Worm (Caenorhabditis elegans): ENCODE results near the gene sun-1.

Gene sun-1

DNA sequence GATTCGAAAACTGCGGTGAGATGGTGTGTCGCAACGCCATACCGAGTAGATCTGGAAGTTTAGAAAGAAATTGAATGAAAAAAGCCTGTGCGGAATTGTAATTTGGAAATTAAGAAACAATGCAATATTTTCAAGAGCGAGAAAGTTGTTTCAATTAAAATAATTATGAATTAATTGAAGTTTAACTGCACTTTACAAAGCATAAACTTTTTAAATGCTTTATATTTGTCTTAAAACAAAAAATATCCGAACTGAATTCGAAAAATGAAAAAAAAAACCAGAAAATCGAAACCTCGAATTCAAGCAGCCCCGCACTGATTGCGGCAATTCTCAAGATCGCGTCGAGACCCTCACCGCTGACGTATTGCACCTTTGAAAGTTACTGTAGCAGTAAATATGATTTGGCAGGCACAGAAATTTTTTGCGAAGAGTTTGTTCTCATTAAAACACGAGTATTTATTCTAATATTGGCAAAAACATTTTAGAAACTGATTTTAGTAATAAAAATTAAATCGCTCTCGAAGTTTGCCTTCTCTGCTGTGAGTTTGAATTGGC is at the start of gene sun-1:
TSS of gene sun-1 (minus strand) at position 51 of the 555 bp plus-strand sequence.
- TF ChIP-seq ceh-48 (tag; optimal IDR thresholded peaks at IDR 0.05) (no peak), pha-4 (tag; optimal IDR thresholded peaks at IDR 0.05) (no peak), tbx-7 (tag; optimal IDR thresholded peaks at IDR 0.05) (no peak), npax-4 (tag; optimal IDR thresholded peaks at IDR 0.05) (no peak), pqm-1 (tag; optimal IDR thresholded peaks at IDR 0.05) (no peak), rnt-1 (tag; optimal IDR thresholded peaks at IDR 0.05) (no peak)

DNA sequence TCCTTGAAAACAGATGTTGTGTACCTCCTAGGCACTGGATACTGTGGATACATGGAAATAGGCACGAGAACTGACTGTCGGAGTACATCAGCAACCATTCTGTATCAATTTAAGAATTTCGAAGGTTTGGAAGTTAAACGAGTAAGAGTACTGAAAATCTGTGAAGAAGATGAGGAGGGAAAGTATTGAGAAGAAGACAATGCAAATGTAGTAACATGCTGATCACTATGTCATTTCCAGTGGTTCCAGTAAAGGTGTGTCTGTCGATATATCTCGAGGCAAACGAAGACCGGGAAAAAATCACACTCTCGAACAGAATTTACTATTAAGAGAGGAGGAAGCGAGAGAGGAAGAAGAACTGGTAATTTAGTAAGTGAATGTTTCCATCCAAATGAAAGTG is 43.2 kb upstream of the sun-1 start, which contains the start of gene dmd-10:
TSS of gene dmd-10 (minus strand) at position 101 of the 400 bp plus-strand sequence.
- TF ChIP-seq pros-1 (tag; optimal IDR thresholded peaks at IDR 0.05) (no peak), zip-5 (tag; optimal IDR thresholded peaks at IDR 0.05) (no peak), ceh-45 (GFP tag; IDR thresholded peaks at IDR 0.05) (no peak), pha-4 (tag; optimal IDR thresholded peaks at IDR 0.05) (no peak)

DNA sequence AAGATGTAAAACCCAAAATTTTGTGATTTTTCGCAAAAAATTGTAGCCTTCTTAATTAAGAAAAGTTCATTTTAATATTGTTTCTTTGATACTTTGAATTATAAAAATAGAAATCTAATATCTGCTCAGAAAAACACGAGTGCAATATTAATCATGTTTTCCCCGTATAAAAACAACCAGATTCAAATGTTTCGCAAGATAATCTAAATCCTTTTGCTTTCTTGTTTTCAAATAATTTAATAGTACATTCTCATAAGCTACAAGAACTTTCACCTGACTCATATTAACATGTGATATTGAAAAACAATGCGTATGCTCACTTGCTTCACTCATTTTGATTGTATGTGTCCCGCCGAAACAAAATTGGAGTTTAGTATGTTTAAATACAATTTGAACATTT is 42.0 kb upstream of the sun-1 start:
- TF ChIP-seq fkh-6 (tag; optimal IDR thresholded peaks at IDR 0.05): no peak
- no peak for TF ChIP-seq tbx-2 (tag; optimal IDR thresholded peaks at IDR 0.05)
- TF ChIP-seq syd-9 (tag; optimal IDR thresholded peaks at IDR 0.05): no peak
- no peak for TF ChIP-seq gmeb-2 (tag; optimal IDR thresholded peaks at IDR 0.05)
- no peak for TF ChIP-seq unc-86 (tag; optimal IDR thresholded peaks at IDR 0.05)
- TF ChIP-seq pat-9 (tag; optimal IDR thresholded peaks at IDR 0.05): no peak
- TF ChIP-seq pros-1 (tag; optimal IDR thresholded peaks at IDR 0.05): no peak
- TF ChIP-seq hlh-13 (GFP tag; optimal IDR thresholded peaks at IDR 0.05): no peak

DNA sequence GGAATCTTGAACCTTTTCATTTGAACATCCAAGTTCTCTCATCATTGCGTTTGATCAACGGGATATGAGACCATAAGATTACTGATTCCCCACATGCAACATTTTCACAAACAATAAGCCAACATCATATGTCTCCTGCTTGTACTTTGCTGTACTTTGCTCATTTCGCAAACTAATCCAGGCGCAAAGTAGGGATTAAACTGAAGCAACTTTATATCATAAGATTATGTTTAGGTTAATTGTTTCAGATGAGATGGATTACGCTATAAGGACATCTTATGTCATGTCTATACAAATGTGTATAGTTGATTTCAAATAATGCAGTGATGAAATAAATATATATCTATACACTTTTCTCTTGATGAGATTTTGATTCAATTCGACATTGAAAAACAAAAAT is 36.2 kb upstream of the sun-1 start:
- TF ChIP-seq ttx-3 (tag; optimal IDR thresholded peaks at IDR 0.05) (no peak), pros-1 (tag; optimal IDR thresholded peaks at IDR 0.05) (no peak)

DNA sequence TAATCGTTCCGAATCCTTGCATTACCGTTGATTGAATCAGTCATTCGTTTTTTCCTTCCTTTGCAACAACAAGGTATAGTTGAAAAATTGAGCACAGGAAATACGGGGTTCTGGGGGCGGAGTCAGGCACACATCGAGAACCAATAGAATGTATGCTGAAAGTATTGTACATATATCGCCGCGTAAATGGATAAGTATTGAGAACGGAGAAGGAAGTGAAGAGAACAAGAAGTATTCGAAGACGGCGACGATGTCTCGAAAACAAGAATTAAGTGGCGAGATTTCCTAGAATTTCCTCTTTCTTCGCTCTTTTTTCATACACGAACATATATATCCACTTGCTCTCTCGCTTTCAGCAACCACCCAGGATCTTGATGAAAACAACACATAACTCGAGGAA is 27.7 kb upstream of the sun-1 start:
- TF ChIP-seq pag-3 (tag; optimal IDR thresholded peaks at IDR 0.05; ENCODE audit: borderline replicate concordance) (no peak), dmd-4 (tag; optimal IDR thresholded peaks at IDR 0.05; ENCODE audit: borderline replicate concordance) (no peak)

DNA sequence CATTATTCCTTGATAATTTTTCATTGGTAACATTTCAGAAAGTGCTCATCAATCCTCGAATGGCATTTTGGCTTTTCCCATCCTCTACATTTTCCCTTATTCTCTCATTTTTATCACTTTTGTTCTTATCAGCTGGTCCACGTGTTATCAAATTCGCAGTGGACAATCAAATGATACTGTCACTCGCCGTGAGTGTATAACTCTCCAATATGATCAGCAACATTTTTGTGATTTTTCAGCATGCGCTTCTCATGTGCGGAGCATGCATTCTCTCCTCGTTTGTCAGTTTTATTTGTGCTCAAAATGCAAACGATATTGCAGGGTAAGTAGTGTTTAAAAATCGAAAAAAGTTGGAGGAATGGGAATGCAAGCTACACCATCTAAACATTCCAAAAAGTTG is 19.2 kb upstream of the sun-1 start:
- peak; percentile 94 for TF ChIP-seq elt-2 (tag; optimal IDR thresholded peaks at IDR 0.05)
- no peak for TF ChIP-seq ceh-22 (tag; optimal IDR thresholded peaks at IDR 0.05)
- peak; percentile 42 for TF ChIP-seq pqm-1 (tag; optimal IDR thresholded peaks at IDR 0.05)
- TF ChIP-seq ceh-18 (tag; optimal IDR thresholded peaks at IDR 0.05): no peak
- no peak for TF ChIP-seq sdc-2 (tag; optimal IDR thresholded peaks at IDR 0.05)

DNA sequence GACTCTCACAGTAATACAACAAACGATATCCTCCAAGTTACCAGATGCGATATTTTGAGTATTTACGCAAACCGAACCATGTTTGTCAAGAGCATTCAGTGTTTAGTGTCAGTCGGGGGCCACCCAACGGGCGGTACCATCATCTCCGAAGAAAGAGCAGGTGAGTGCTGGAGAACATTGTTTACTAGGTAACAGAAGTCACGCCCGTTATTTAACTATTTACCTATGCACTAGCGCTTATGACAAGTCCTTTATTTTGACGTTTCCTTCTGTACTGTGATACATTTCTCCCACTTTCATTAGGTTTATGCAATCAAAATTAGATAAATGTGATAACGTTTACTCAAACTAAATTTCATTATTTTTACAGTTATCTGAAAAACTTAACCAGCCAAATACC is 16.2 kb upstream of the sun-1 start, which contains the start of gene F57B1.6:
TSS of gene F57B1.6 (plus strand) at position 79 of the 400 bp plus-strand sequence.
- no peak for TF ChIP-seq lin-11 (tag; optimal IDR thresholded peaks at IDR 0.05)
- TF ChIP-seq che-1 (tag; optimal IDR thresholded peaks at IDR 0.05): no peak
- TF ChIP-seq nfya-1 (tag; optimal IDR thresholded peaks at IDR 0.05): no peak
- TF ChIP-seq fkh-6 (tag; optimal IDR thresholded peaks at IDR 0.05): no peak
- TF ChIP-seq madf-2 (tag; optimal IDR thresholded peaks at IDR 0.05): no peak

DNA sequence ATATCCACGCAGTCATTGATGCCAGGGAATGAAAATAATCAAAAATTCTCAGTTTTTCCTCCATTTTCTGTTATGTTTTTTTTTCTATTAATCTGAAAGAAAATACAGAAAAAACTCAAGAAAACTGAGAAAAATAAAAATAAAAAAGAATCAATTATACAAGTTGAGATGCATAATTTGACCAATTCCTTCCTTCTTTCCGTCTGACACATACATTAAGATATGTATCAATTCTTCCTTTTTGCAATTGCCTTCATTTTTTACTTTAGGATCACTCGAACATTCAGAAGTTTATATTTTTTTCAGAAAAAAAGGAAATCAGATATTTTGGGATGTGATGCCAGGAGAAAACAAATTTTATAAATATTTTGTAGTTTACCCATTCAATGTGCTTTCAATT is 14.1 kb upstream of the sun-1 start, which contains the start of gene F57B1.5:
TSS of gene F57B1.5 (plus strand) at position 301 of the 400 bp plus-strand sequence.
- no peak for TF ChIP-seq ceh-30 (tag; optimal IDR thresholded peaks at IDR 0.05)
- TF ChIP-seq ceh-45 (GFP tag; IDR thresholded peaks at IDR 0.05): no peak
- no peak for TF ChIP-seq pax-1 (tag; optimal IDR thresholded peaks at IDR 0.05)
- no peak for TF ChIP-seq pqm-1 (tag; optimal IDR thresholded peaks at IDR 0.05)
- no peak for TF ChIP-seq lim-6 (tag; optimal IDR thresholded peaks at IDR 0.05)
- TF ChIP-seq dve-1 (tag; optimal IDR thresholded peaks at IDR 0.05): no peak
- no peak for TF ChIP-seq elt-2 (tag; optimal IDR thresholded peaks at IDR 0.05)
- TF ChIP-seq nhr-232 (tag; optimal IDR thresholded peaks at IDR 0.05): no peak
- no peak for TF ChIP-seq ceh-34 (tag; optimal IDR thresholded peaks at IDR 0.05)
- no peak for TF ChIP-seq unc-42 (tag; optimal IDR thresholded peaks at IDR 0.05)
- no peak for TF ChIP-seq odd-2 (tag; optimal IDR thresholded peaks at IDR 0.05)
- TF ChIP-seq ceh-6 (GFP tag; optimal IDR thresholded peaks at IDR 0.05): no peak
- TF ChIP-seq sox-2 (GFP tag; IDR thresholded peaks at IDR 0.05): no peak
- TF ChIP-seq nfya-1 (tag; optimal IDR thresholded peaks at IDR 0.05): no peak
